Worm (Caenorhabditis elegans): Measurements from ENCODE around the gene ivns-1.

The ivns-1 gene

DNA sequence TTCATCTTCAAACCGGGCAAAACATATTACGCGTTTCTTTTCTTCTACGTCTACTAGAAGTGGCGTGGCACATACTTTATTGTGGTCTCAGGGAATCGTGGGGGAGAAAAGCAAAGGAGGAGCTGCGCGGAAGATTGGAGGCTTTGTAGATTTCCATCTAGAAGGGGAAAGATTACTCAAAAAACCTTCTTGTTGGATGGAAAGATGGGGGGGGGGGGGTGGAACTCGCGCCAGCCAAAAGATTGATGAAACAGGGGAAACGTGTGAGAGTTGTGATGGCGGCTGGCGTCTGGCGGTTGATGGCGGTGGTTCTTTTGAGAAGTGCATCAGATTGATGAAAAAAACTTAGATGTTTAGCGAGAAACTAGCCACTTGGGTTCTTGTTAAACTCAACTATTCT lies 44.7 kb downstream of the ivns-1 start:
- TF ChIP-seq ref-2 (tag; optimal IDR thresholded peaks at IDR 0.05) (no peak), che-1 (tag; optimal IDR thresholded peaks at IDR 0.05) (no peak), ceh-6 (GFP tag; optimal IDR thresholded peaks at IDR 0.05) (no peak), odd-2 (tag; optimal IDR thresholded peaks at IDR 0.05) (no peak), ceh-48 (tag; optimal IDR thresholded peaks at IDR 0.05) (no peak), Y22D7AL.16 (tag; optimal IDR thresholded peaks at IDR 0.05) (no peak), syd-9 (tag; optimal IDR thresholded peaks at IDR 0.05) (no peak), pag-3 (tag; optimal IDR thresholded peaks at IDR 0.05; ENCODE audit: borderline replicate concordance) (no peak), hlh-13 (GFP tag; optimal IDR thresholded peaks at IDR 0.05) (no peak), pros-1 (tag; optimal IDR thresholded peaks at IDR 0.05) (no peak), ceh-45 (GFP tag; IDR thresholded peaks at IDR 0.05) (no peak), elt-2 (tag; optimal IDR thresholded peaks at IDR 0.05) (no peak), unc-3 (GFP tag; conservative IDR thresholded peaks at IDR 0.05) (no peak), unc-3 (tag; optimal IDR thresholded peaks at IDR 0.05) (no peak), ahr-1 (tag; optimal IDR thresholded peaks at IDR 0.05) (no peak), ceh-24 (tag; optimal IDR thresholded peaks at IDR 0.05) (no peak), lim-6 (tag; optimal IDR thresholded peaks at IDR 0.05) (no peak), tbx-7 (tag; optimal IDR thresholded peaks at IDR 0.05) (no peak), K02D7.2 (tag; optimal IDR thresholded peaks at IDR 0.05) (no peak)

- no peak for TF ChIP-seq tbx-2 (tag; optimal IDR thresholded peaks at IDR 0.05)
- TF ChIP-seq ets-4 (tag; optimal IDR thresholded peaks at IDR 0.05): no peak
- TF ChIP-seq K02D7.2 (tag; optimal IDR thresholded peaks at IDR 0.05): no peak
Observed at ce11 chrX:12586352-12586751, 47.8 kb downstream of the ivns-1 start, which contains the start of gene T24D5.2. T24D5.2 (minus strand) TSS chrX:12586452.

ce11 chrX:12583497-12583896 lies 50.7 kb downstream of the ivns-1 start:
- TF ChIP-seq npax-4 (tag; optimal IDR thresholded peaks at IDR 0.05) (no peak), sdc-2 (tag; optimal IDR thresholded peaks at IDR 0.05) (no peak), tbx-2 (tag; optimal IDR thresholded peaks at IDR 0.05) (no peak), pat-9 (tag; optimal IDR thresholded peaks at IDR 0.05) (no peak), dve-1 (tag; optimal IDR thresholded peaks at IDR 0.05) (no peak), hlh-6 (tag; optimal IDR thresholded peaks at IDR 0.05) (no peak), odd-2 (tag; optimal IDR thresholded peaks at IDR 0.05) (no peak), ceh-19 (GFP tag; optimal IDR thresholded peaks at IDR 0.05) (no peak), F13H6.1 (tag; optimal IDR thresholded peaks at IDR 0.05) (no peak), ceh-48 (tag; optimal IDR thresholded peaks at IDR 0.05) (no peak), unc-42 (tag; optimal IDR thresholded peaks at IDR 0.05) (no peak), fkh-6 (tag; optimal IDR thresholded peaks at IDR 0.05) (no peak), Y22D7AL.16 (tag; optimal IDR thresholded peaks at IDR 0.05) (no peak), K02D7.2 (tag; optimal IDR thresholded peaks at IDR 0.05) (no peak), lim-6 (tag; optimal IDR thresholded peaks at IDR 0.05) (no peak), tbx-7 (tag; optimal IDR thresholded peaks at IDR 0.05) (no peak), ceh-34 (tag; optimal IDR thresholded peaks at IDR 0.05) (no peak), sox-4 (tag; optimal IDR thresholded peaks at IDR 0.05) (no peak), unc-86 (tag; optimal IDR thresholded peaks at IDR 0.05) (no peak), dmd-4 (tag; optimal IDR thresholded peaks at IDR 0.05; ENCODE audit: borderline replicate concordance) (no peak)

DNA sequence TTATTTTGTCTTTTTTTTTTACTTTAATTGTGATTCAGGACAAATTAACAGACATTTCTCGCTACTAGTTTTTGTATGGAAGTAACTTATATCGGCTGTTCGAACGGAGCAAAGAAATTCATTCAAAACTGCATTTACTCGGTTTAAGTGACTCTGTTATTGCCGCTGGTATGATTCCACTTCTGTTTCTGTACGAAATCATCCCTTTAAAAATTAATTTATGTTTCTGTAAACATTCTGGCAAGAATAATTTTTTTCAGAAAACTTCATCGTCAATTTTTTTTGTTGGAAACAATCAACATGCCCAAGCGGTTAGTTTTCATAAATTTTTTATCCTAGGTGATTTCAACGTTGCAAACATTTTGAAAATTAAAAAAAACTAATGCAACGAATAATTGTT lies 54.4 kb downstream of the ivns-1 start, which contains the start of gene T24D5.3:
Gene T24D5.3 (plus strand): TSS at position 301 of the 400 bp plus-strand sequence.
- TF ChIP-seq ztf-16 (tag; optimal IDR thresholded peaks at IDR 0.05): no peak
- no peak for TF ChIP-seq sox-2 (GFP tag; IDR thresholded peaks at IDR 0.05)
